Worm (Caenorhabditis elegans) whole organism, L1 larva: ENCODE data around the gene flp-27.

Source experiments
- unc-62 ChIP-seq: fragments of 150-350 bp; optimal IDR thresholded peaks from 2 replicates; lab custom pipeline; 2014; ENCODE audit warnings: missing biosample characterization, missing genetic modification reagents, missing genetic modification characterization
- unc-86 ChIP-seq: sonication (generic microtip); optimal IDR thresholded peaks from 2 replicates; lab custom pipeline; 2016; ENCODE audit warnings: missing genetic modification characterization, missing compliant biosample characterization

DNA sequence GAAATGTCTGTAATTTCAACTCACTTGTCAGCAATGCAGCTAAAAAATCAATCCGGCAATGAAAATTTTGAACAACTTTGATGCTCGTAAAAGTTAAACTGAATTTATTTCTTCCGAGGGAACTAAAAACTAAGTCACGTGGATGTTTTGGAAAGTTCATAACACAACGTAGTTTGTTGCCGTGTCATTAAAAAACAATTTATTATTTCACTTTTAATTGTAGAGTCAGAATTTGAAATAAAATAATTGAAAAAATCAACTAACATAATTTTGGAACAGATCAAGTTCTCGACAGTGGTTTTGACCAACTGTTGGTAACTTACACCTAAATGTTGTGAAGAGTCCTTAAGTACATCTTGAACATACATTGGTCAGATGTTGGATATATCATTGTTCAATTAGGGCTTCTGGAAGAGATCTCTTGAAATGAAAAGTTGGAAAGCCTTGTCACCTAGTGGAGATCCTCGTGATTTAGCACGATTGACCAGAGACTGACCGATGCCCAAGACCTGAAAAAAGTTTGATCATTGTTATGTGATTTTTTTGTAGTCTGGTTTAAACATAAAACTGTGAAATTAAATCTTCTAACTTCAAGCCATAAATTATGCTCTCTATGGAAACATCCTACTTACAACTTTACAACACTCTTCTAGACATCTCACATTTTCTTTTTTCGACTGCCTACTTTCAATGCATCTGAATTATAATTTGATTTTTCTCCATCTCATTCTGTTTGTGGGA is 49.7 kb downstream of the flp-27 start, which contains the start of the genes C18A3.7 and C18A3.11:
- TF ChIP-seq unc-62 (no peak), unc-86 (tag; lab: Kevin White, UChicago) (no peak)
